Worm (Caenorhabditis elegans): ENCODE measurements around the gene zfp-3.

DNA sequence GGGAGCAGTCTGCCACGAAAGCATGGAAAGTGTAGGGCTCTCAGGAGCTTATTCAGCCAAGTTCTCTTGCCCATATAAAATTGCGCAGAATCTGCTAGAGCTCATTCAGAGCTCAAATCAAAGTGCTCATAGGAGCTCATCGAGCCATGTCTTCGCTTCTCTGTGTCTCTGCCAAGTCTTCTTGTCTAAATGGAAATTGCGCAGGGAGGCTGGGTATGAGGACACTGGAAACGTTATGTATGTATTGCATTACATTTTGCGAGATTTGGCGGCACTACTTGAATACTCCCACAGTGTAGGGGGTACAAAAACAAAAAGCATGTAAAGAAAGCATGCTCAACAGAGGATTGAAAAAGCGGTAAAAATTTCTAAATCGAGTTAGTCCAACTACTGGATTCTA is 9.3 kb downstream of the zfp-3 start:
- no peak for TF ChIP-seq ztf-23 (GFP tag; IDR thresholded peaks at IDR 0.05)
- TF ChIP-seq cog-1 (tag; optimal IDR thresholded peaks at IDR 0.05), result no peak
- TF ChIP-seq med-1 (GFP tag; optimal IDR thresholded peaks at IDR 0.05; ENCODE audit: insufficient read depth), result no peak
